Worm (Caenorhabditis elegans): ENCODE measurements around the gene his-73.

DNA sequence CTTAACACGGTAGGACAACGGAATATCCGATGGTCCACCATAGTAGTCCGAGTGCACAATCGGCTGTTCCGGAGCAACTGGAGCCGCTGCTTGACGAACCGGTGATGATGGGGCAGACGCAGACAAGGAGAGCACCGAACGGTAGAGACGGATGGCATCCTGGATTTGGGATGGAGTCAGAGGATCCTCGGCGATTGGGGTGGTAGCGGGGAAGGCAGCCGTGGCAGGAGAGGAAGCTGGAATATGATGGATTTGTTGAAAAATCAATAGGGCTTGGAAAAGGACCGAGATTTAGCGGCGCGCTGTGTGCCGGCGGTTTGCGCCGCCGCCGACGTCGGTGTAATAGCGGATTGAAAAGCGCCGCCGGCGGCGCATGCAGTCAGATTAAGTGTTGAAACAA lies 31.1 kb upstream of the his-73 start:
- TF ChIP-seq elt-3 (tag; optimal IDR thresholded peaks at IDR 0.05) (no peak), flh-1 (GFP tag; optimal IDR thresholded peaks at IDR 0.05) (no peak), unc-62 (GFP tag; optimal IDR thresholded peaks at IDR 0.05) (no peak), mab-5 (tag; optimal IDR thresholded peaks at IDR 0.05) (no peak), lin-13 (tag; optimal IDR thresholded peaks at IDR 0.05) (no peak), nhr-76 (tag; optimal IDR thresholded peaks at IDR 0.05) (no peak), nhr-12 (tag; optimal IDR thresholded peaks at IDR 0.05) (no peak), pha-4 (tag; optimal IDR thresholded peaks at IDR 0.05) (no peak), elt-1 (tag; optimal IDR thresholded peaks at IDR 0.05; ENCODE audit: borderline replicate concordance, insufficient read depth) (no peak), lsy-2 (tag; optimal IDR thresholded peaks at IDR 0.05) (no peak), unc-39 (tag; optimal IDR thresholded peaks at IDR 0.05) (no peak), nhr-237 (tag; optimal IDR thresholded peaks at IDR 0.05) (no peak), ztf-11 (tag; optimal IDR thresholded peaks at IDR 0.05) (no peak)

Measured in whole organism, mixed stage, embryonic.